Worm (Caenorhabditis elegans) whole organism, L1 larva: ENCODE data around the gene lap-1.

Source experiments
- C34B4.2 ChIP-seq: sonication (generic microtip); optimal IDR thresholded peaks from 2 replicates; lab custom pipeline; 2017; ENCODE audit warnings: mild to moderate bottlenecking, missing genetic modification characterization, missing compliant biosample characterization
- alr-1 ChIP-seq: fragments of 200-800 bp; sonication (Bioruptor generic); optimal IDR thresholded peaks from 2 replicates; lab custom pipeline; 2018; ENCODE audit warnings: borderline replicate concordance, mild to moderate bottlenecking, missing genetic modification characterization, missing compliant biosample characterization
- aly-2 ChIP-seq: fragments of 150-350 bp; optimal IDR thresholded peaks from 2 replicates; lab custom pipeline; 2014; ENCODE audit warnings: missing biosample characterization, missing genetic modification characterization
- ama-1 ChIP-seq: fragments of 150-350 bp; optimal IDR thresholded peaks from 2 replicates; lab custom pipeline; 2014
- ceh-63 ChIP-seq: fragments of 200-800 bp; sonication (Bioruptor generic); optimal IDR thresholded peaks from 2 replicates; lab custom pipeline; 2018; ENCODE audit warnings: mild to moderate bottlenecking, missing genetic modification characterization, missing compliant biosample characterization
- ceh-88 ChIP-seq: fragments of 200-800 bp; sonication (Bioruptor generic); IDR thresholded peaks from 2 replicates; pipeline ENCODE4 v1.3.6; 2022; ENCODE audit warnings: missing genetic modification characterization, missing compliant biosample characterization
- dpl-1 ChIP-seq, 3 experiments: fragments of 150-350 bp in 2 of 3; sonication (generic microtip) in 1 of 3; optimal IDR thresholded peaks; 2 replicates each; lab custom pipeline; 2014 to 2017; ENCODE audit warnings: missing biosample characterization in 3 of 3, missing genetic modification characterization in 3 of 3, missing genetic modification reagents in 3 of 3
- dsc-1 ChIP-seq: sonication (generic microtip); optimal IDR thresholded peaks from 2 replicates; lab custom pipeline; 2016; ENCODE audit warnings: mild to moderate bottlenecking, missing genetic modification characterization, missing compliant biosample characterization
- efl-1 ChIP-seq, 4 experiments: fragments of 150-350 bp; optimal IDR thresholded peaks in 3 of 4; peaks in 1 of 4; 1 replicate in 1 of 4; 2 replicates in 3 of 4; lab custom pipeline; 2014; ENCODE audit warnings: missing biosample characterization in 2 of 4, missing genetic modification characterization in 2 of 4, missing genetic modification reagents in 2 of 4
- efl-3 ChIP-seq: fragments of 200-800 bp; sonication (Bioruptor generic); optimal IDR thresholded peaks from 2 replicates; lab custom pipeline; 2018; ENCODE audit warnings: mild to moderate bottlenecking, missing genetic modification characterization, missing compliant biosample characterization
- egl-27 ChIP-seq, 2 experiments: fragments of 150-350 bp in 1 of 2; sonication (generic microtip); optimal IDR thresholded peaks; 3 replicates each; lab custom pipeline; 2017 to 2018; ENCODE audit warnings: missing biosample characterization in 2 of 2, missing genetic modification characterization in 2 of 2, missing genetic modification reagents in 2 of 2
- fkh-8 ChIP-seq: sonication (generic microtip); optimal IDR thresholded peaks from 2 replicates; lab custom pipeline; 2016; ENCODE audit warnings: mild to moderate bottlenecking, missing genetic modification characterization, missing compliant biosample characterization
- hlh-17 ChIP-seq: fragments of 200-800 bp; sonication (Bioruptor generic); optimal IDR thresholded peaks from 2 replicates; lab custom pipeline; 2018; ENCODE audit warnings: missing genetic modification characterization, mild to moderate bottlenecking, missing compliant biosample characterization, moderate library complexity, borderline replicate concordance
- hpl-2 ChIP-seq: fragments of 150-350 bp; optimal IDR thresholded peaks from 2 replicates; lab custom pipeline; 2014; ENCODE audit warnings: missing biosample characterization, missing genetic modification reagents, missing genetic modification characterization
- jun-1 ChIP-seq: fragments of 150-350 bp; optimal IDR thresholded peaks from 2 replicates; lab custom pipeline; 2014; ENCODE audit warnings: missing biosample characterization, missing genetic modification reagents, missing genetic modification characterization
- lin-35 ChIP-seq, 2 experiments: fragments of 150-350 bp; optimal IDR thresholded peaks; 2 replicates each; lab custom pipeline; 2014; ENCODE audit warnings: missing biosample characterization in 2 of 2, missing genetic modification characterization in 2 of 2, missing genetic modification reagents in 2 of 2
- lin-39 ChIP-seq: fragments of 150-350 bp; optimal IDR thresholded peaks from 2 replicates; lab custom pipeline; 2014; ENCODE audit warnings: missing biosample characterization, missing genetic modification reagents, missing genetic modification characterization
- lir-3 ChIP-seq: sonication (generic microtip); optimal IDR thresholded peaks from 2 replicates; lab custom pipeline; 2016; ENCODE audit warnings: mild to moderate bottlenecking, missing genetic modification characterization, moderate library complexity, missing compliant biosample characterization; ENCODE audit not compliant: poor library complexity
- lsy-2 ChIP-seq, 2 experiments: fragments of 150-350 bp; optimal IDR thresholded peaks; 2 replicates each; lab custom pipeline; 2014; ENCODE audit warnings: missing biosample characterization in 2 of 2, missing genetic modification characterization in 2 of 2
- mab-9 ChIP-seq: fragments of 200-800 bp; sonication (Bioruptor generic); IDR thresholded peaks from 2 replicates; pipeline ENCODE4 v1.3.6; 2022; ENCODE audit warnings: missing genetic modification reagents, missing genetic modification characterization, missing compliant biosample characterization
- mdl-1 ChIP-seq, 2 experiments: fragments of 150-350 bp; optimal IDR thresholded peaks; 2 replicates each; lab custom pipeline; 2014 to 2017; ENCODE audit warnings: missing biosample characterization in 2 of 2, missing genetic modification characterization in 2 of 2, inconsistent platforms in 1 of 2
- nhr-12 ChIP-seq: sonication (generic microtip); optimal IDR thresholded peaks from 2 replicates; lab custom pipeline; 2017; ENCODE audit warnings: missing biosample characterization, missing genetic modification characterization
- nhr-20 ChIP-seq: sonication (generic microtip); optimal IDR thresholded peaks from 2 replicates; lab custom pipeline; 2016; ENCODE audit warnings: mild to moderate bottlenecking, missing genetic modification characterization, missing compliant biosample characterization
- nhr-237 ChIP-seq: fragments of 150-350 bp; optimal IDR thresholded peaks from 2 replicates; lab custom pipeline; 2014; ENCODE audit warnings: missing biosample characterization, missing genetic modification characterization
- nhr-71 ChIP-seq: sonication (generic microtip); optimal IDR thresholded peaks from 2 replicates; lab custom pipeline; 2016; ENCODE audit warnings: mild to moderate bottlenecking, missing genetic modification characterization, moderate library complexity, missing compliant biosample characterization
- nhr-85 ChIP-seq: sonication (generic microtip); peaks from one replicate; lab custom pipeline; 2016; ENCODE audit warnings: missing genetic modification characterization, inconsistent platforms, missing compliant biosample characterization
- nhr-90 ChIP-seq: sonication (generic microtip); optimal IDR thresholded peaks from 2 replicates; lab custom pipeline; 2016; ENCODE audit warnings: mild to moderate bottlenecking, missing genetic modification characterization, missing compliant biosample characterization; ENCODE audit not compliant: poor library complexity
- rnt-1 ChIP-seq: sonication (generic microtip); optimal IDR thresholded peaks from 2 replicates; lab custom pipeline; 2016; ENCODE audit warnings: mild to moderate bottlenecking, missing genetic modification characterization, moderate library complexity, missing compliant biosample characterization
- snu-23 ChIP-seq: sonication (generic microtip); optimal IDR thresholded peaks from 2 replicates; lab custom pipeline; 2016; ENCODE audit warnings: missing genetic modification characterization, missing compliant biosample characterization
- swsn-7 ChIP-seq: sonication (generic microtip); optimal IDR thresholded peaks from 2 replicates; lab custom pipeline; 2016; ENCODE audit warnings: missing genetic modification characterization, missing compliant biosample characterization
- tbx-2 ChIP-seq: sonication (generic microtip); optimal IDR thresholded peaks from 2 replicates; lab custom pipeline; 2016; ENCODE audit warnings: missing genetic modification characterization, missing compliant biosample characterization
- unc-130 ChIP-seq: fragments of 150-350 bp; optimal IDR thresholded peaks from 2 replicates; lab custom pipeline; 2017; ENCODE audit warnings: missing biosample characterization, missing genetic modification characterization, inconsistent platforms
- unc-62 ChIP-seq: fragments of 150-350 bp; optimal IDR thresholded peaks from 2 replicates; lab custom pipeline; 2014; ENCODE audit warnings: missing biosample characterization, missing genetic modification reagents, missing genetic modification characterization
- unc-98 ChIP-seq: fragments of 200-800 bp; sonication (Bioruptor generic); IDR thresholded peaks from 2 replicates; pipeline ENCODE4 v1.3.6; 2022; ENCODE audit warnings: missing genetic modification characterization, missing compliant biosample characterization
- xbp-1 ChIP-seq: sonication (generic microtip); optimal IDR thresholded peaks from 2 replicates; lab custom pipeline; 2016; ENCODE audit warnings: missing genetic modification characterization, missing compliant biosample characterization
- zip-4 ChIP-seq: fragments of 200-800 bp; sonication (Bioruptor generic); optimal IDR thresholded peaks from 2 replicates; lab custom pipeline; 2018; ENCODE audit warnings: mild to moderate bottlenecking, missing genetic modification characterization, moderate library complexity, missing compliant biosample characterization
- ztf-11 ChIP-seq, 2 experiments: sonication (generic microtip); optimal IDR thresholded peaks; 2 replicates each; lab custom pipeline; 2016 to 2017; ENCODE audit warnings: missing genetic modification characterization in 2 of 2, missing biosample characterization in 1 of 2, missing compliant biosample characterization in 1 of 2

lap-1 gene

ce11 chrIII:8392307-8392706 is 9.4 kb downstream of the lap-1 start (continued):
- TF ChIP-seq nhr-20 (tag; lab: Kevin White, UChicago) = no peak
- TF ChIP-seq alr-1 = no peak
- no peak for TF ChIP-seq jun-1
- TF ChIP-seq hpl-2 (GFP tag; lab: Kevin White, UChicago) = no peak
- TF ChIP-seq nhr-71 (tag; lab: Kevin White, UChicago) = peak; percentile 63
- peak; percentile 4 for TF ChIP-seq tbx-2
- TF ChIP-seq swsn-7 (tag; lab: Kevin White, UChicago) = peak; percentile 28
- no peak for TF ChIP-seq nhr-90
- TF ChIP-seq unc-130 (tag; lab: Kevin White, UChicago) = no peak
- TF ChIP-seq dsc-1 (tag; lab: Kevin White, UChicago) = peak; percentile 71
- TF ChIP-seq fkh-8 (tag; lab: Kevin White, UChicago) = peak; percentile 78
- no peak for TF ChIP-seq efl-3 (GFP tag; lab: Kevin White, UChicago)
- TF ChIP-seq lin-35 (GFP tag; optimal IDR thresholded peaks at IDR 0.05; lab: Kevin White, UChicago) = peak in 1 of 2 experiments; percentile 15
- TF ChIP-seq lir-3 (tag; lab: Kevin White, UChicago) = no peak
- no peak for TF ChIP-seq ztf-11 (tag; optimal IDR thresholded peaks at IDR 0.05; lab: Kevin White, UChicago)
- no peak for TF ChIP-seq nhr-12
- TF ChIP-seq snu-23 (GFP tag; lab: Kevin White, UChicago) = peak; percentile 47
- no peak for TF ChIP-seq ceh-88 (GFP tag; lab: Robert Waterston, UW)
- TF ChIP-seq mab-9 (GFP tag; lab: Robert Waterston, UW) = no peak
- TF ChIP-seq dpl-1 (GFP tag; optimal IDR thresholded peaks at IDR 0.05; lab: Kevin White, UChicago) = peak in 1 of 3 experiments; percentile 43
- TF ChIP-seq nhr-237 = no peak
- no peak for TF ChIP-seq mdl-1 (tag; optimal IDR thresholded peaks at IDR 0.05; lab: Kevin White, UChicago)
- TF ChIP-seq lin-39 = no peak
- no peak for TF ChIP-seq ama-1 (lab: Kevin White, UChicago)
- peak; percentile 3 for TF ChIP-seq xbp-1 (tag; lab: Kevin White, UChicago)
- no peak for TF ChIP-seq aly-2 (tag; lab: Kevin White, UChicago)
- no peak for TF ChIP-seq unc-62
- no peak for TF ChIP-seq egl-27 (tag; optimal IDR thresholded peaks at IDR 0.05; lab: Kevin White, UChicago)
- no peak for TF ChIP-seq C34B4.2
- TF ChIP-seq, all 84 proteins: peak for 23

- no peak for TF ChIP-seq zip-4 (GFP tag; lab: Kevin White, UChicago)
- no peak for TF ChIP-seq nhr-237
- no peak for TF ChIP-seq nhr-71 (tag; lab: Kevin White, UChicago)
- TF ChIP-seq unc-62 = no peak
- TF ChIP-seq unc-98 (GFP tag; lab: Robert Waterston, UW) = no peak
- TF ChIP-seq ceh-63 (GFP tag; lab: Kevin White, UChicago) = no peak
- no peak for TF ChIP-seq rnt-1 (tag; lab: Kevin White, UChicago)
- no peak for TF ChIP-seq lsy-2 (tag; optimal IDR thresholded peaks at IDR 0.05; lab: Kevin White, UChicago)
- no peak for TF ChIP-seq nhr-85 (tag; lab: Kevin White, UChicago)
- no peak for TF ChIP-seq mab-9 (GFP tag; lab: Robert Waterston, UW)
- no peak for TF ChIP-seq hlh-17 (GFP tag; lab: Kevin White, UChicago)
- TF ChIP-seq egl-27 (tag; optimal IDR thresholded peaks at IDR 0.05; lab: Kevin White, UChicago) = no peak
Measured at ce11 chrIII:8389539-8389938, 12.2 kb downstream of the lap-1 start, which contains the start of gene ZK353.4. Gene ZK353.4, minus strand, starts transcription at chrIII:8389639.

- no peak for TF ChIP-seq jun-1
Measured at ce11 chrIII:8380645-8381044, 21.1 kb downstream of the lap-1 start, which contains the start of gene R05D3.12. Gene R05D3.12, plus strand, starts transcription at chrIII:8380945.

ce11 chrIII:8375000-8375399 is 26.7 kb downstream of the lap-1 start, which contains the start of gene met-2:
Gene met-2, plus strand, starts transcription at chrIII:8375300.
- TF ChIP-seq efl-1 (optimal IDR thresholded peaks at IDR 0.05; lab: Kevin White, UChicago) = no peak
- TF ChIP-seq efl-1 (GFP tag; optimal IDR thresholded peaks at IDR 0.05 in 1 of 2; lab: Kevin White, UChicago) = peak in 1 of 2 experiments; percentile 26
- TF ChIP-seq C34B4.2 = no peak
- no peak for TF ChIP-seq nhr-71 (tag; lab: Kevin White, UChicago)
- no peak for TF ChIP-seq ztf-11 (tag; optimal IDR thresholded peaks at IDR 0.05; lab: Kevin White, UChicago)
